Fruit fly (Drosophila melanogaster) whole organism, embryonic: ENCODE results near the gene clumsy.

Experiments used
- Bgb ChIP-seq: fragments of 200-800 bp; sonication (Bioruptor generic); IDR thresholded peaks from 2 replicates; pipeline ENCODE4 v1.3.6; 2022; ENCODE audit warnings: missing biosample characterization, missing genetic modification characterization; ENCODE audit not compliant: partially characterized antibody
- CG1024 ChIP-seq: fragments of 200-800 bp; sonication (Bioruptor generic); IDR thresholded peaks from 2 replicates; pipeline ENCODE4 v1.3.6; 2022; ENCODE audit warnings: missing biosample characterization, missing genetic modification characterization
- CG11723 ChIP-seq: fragments of 200-800 bp; sonication (Bioruptor generic); optimal IDR thresholded peaks from 2 replicates; lab custom pipeline; 2017; ENCODE audit warnings: missing biosample characterization, mild to moderate bottlenecking, missing genetic modification characterization
- CG12104 ChIP-seq: fragments of 200-800 bp; sonication (Bioruptor generic); optimal IDR thresholded peaks from 3 replicates; lab custom pipeline; 2016; ENCODE audit warnings: missing biosample characterization, missing genetic modification characterization
- CG12391 ChIP-seq: fragments of 200-800 bp; sonication (Bioruptor generic); optimal IDR thresholded peaks from 3 replicates; lab custom pipeline; 2018; ENCODE audit warnings: missing biosample characterization, mild to moderate bottlenecking, missing genetic modification characterization, moderate library complexity
- CG1602 ChIP-seq: fragments of 200-800 bp; sonication (Bioruptor generic); optimal IDR thresholded peaks from 3 replicates; lab custom pipeline; 2016; ENCODE audit warnings: missing biosample characterization, missing genetic modification characterization
- CG17186 ChIP-seq: fragments of 200-800 bp; sonication (Bioruptor generic); optimal IDR thresholded peaks from 3 replicates; lab custom pipeline; 2017; ENCODE audit warnings: missing biosample characterization, missing genetic modification reagents, missing genetic modification characterization
- CG17568 ChIP-seq: fragments of 200-800 bp; sonication (Bioruptor generic); optimal IDR thresholded peaks from 2 replicates; lab custom pipeline; 2018; ENCODE audit warnings: missing biosample characterization, mild to moderate bottlenecking, missing genetic modification characterization, moderate library complexity
- CG18619 ChIP-seq: fragments of 200-800 bp; sonication (Bioruptor generic); optimal IDR thresholded peaks from 3 replicates; lab custom pipeline; 2017; ENCODE audit warnings: missing biosample characterization, mild to moderate bottlenecking, missing genetic modification characterization
- CG2199 ChIP-seq: fragments of 200-800 bp; sonication (Bioruptor generic); IDR thresholded peaks from 3 replicates; pipeline ENCODE4 v1.3.6; 2022; ENCODE audit warnings: missing biosample characterization, missing genetic modification characterization
- CG33213 ChIP-seq: fragments of 200-800 bp; sonication (Bioruptor generic); optimal IDR thresholded peaks from 3 replicates; lab custom pipeline; 2016; ENCODE audit warnings: missing biosample characterization, missing genetic modification characterization
- CG3838 ChIP-seq: fragments of 200-800 bp; sonication (Bioruptor generic); optimal IDR thresholded peaks from 3 replicates; lab custom pipeline; 2016; ENCODE audit warnings: missing biosample characterization, missing genetic modification characterization
- CG43689 ChIP-seq: fragments of 200-800 bp; sonication (Bioruptor generic); IDR thresholded peaks from 2 replicates; pipeline ENCODE4 v1.3.6; 2022; ENCODE audit warnings: missing biosample characterization, missing genetic modification characterization
- CG4854 ChIP-seq: fragments of 200-800 bp; sonication (Bioruptor generic); optimal IDR thresholded peaks from 2 replicates; lab custom pipeline; 2016; ENCODE audit warnings: missing biosample characterization, missing genetic modification characterization, inconsistent platforms
- CG5953 ChIP-seq: fragments of 200-800 bp; sonication (Bioruptor generic); IDR thresholded peaks from 2 replicates; pipeline ENCODE4 v1.3.6; 2022; ENCODE audit warnings: missing biosample characterization, missing genetic modification characterization
- CG6813 ChIP-seq: fragments of 200-800 bp; sonication (Bioruptor generic); optimal IDR thresholded peaks from 2 replicates; lab custom pipeline; 2017; ENCODE audit warnings: missing biosample characterization, missing genetic modification characterization, mild to moderate bottlenecking, moderate library complexity, missing genetic modification reagents
- CG8944 ChIP-seq: fragments of 200-800 bp; sonication (Bioruptor generic); optimal IDR thresholded peaks from 3 replicates; lab custom pipeline; 2016; ENCODE audit warnings: missing biosample characterization, missing genetic modification characterization
- CG9609 ChIP-seq: fragments of 200-800 bp; sonication (Bioruptor generic); optimal IDR thresholded peaks from 3 replicates; lab custom pipeline; 2016; ENCODE audit warnings: missing biosample characterization, missing genetic modification characterization
- CG9817 ChIP-seq: fragments of 200-800 bp; sonication (Bioruptor generic); optimal IDR thresholded peaks from 2 replicates; lab custom pipeline; 2018; ENCODE audit warnings: missing biosample characterization, mild to moderate bottlenecking, missing genetic modification characterization, moderate library complexity
- D ChIP-seq, 2 experiments: fragments of 200-800 bp in 1 of 2; fragments of >200 bp in 1 of 2; sonication (Bioruptor generic) in 1 of 2; optimal IDR thresholded peaks; 2 replicates in 1 of 2; 3 replicates in 1 of 2; lab custom pipeline; 2017; ENCODE audit warnings: mild to moderate bottlenecking in 1 of 2, missing biosample characterization in 1 of 2, missing genetic modification characterization in 1 of 2, missing genetic modification reagents in 1 of 2
- Dad ChIP-seq: fragments of 200-800 bp; sonication (Bioruptor generic); optimal IDR thresholded peaks from 3 replicates; lab custom pipeline; 2016; ENCODE audit warnings: missing biosample characterization, missing genetic modification characterization
- Dip3 ChIP-seq: fragments of 200-800 bp; sonication (Bioruptor generic); optimal IDR thresholded peaks from 3 replicates; lab custom pipeline; 2016; ENCODE audit warnings: missing biosample characterization, missing genetic modification characterization
- Doc2 ChIP-seq: fragments of 200-800 bp; sonication (Bioruptor generic); IDR thresholded peaks from 2 replicates; pipeline ENCODE4 v1.3.6; 2022; ENCODE audit warnings: missing biosample characterization, missing genetic modification characterization
- Doc3 ChIP-seq: fragments of 200-800 bp; sonication (Bioruptor generic); IDR thresholded peaks from 3 replicates; pipeline ENCODE4 v1.3.6; 2022; ENCODE audit warnings: missing biosample characterization, missing genetic modification characterization; ENCODE audit not compliant: partially characterized antibody
- Drgx ChIP-seq: fragments of 200-800 bp; sonication (Bioruptor generic); IDR thresholded peaks from 2 replicates; pipeline ENCODE4 v1.3.6; 2022; ENCODE audit warnings: missing biosample characterization, missing genetic modification characterization
- Gug ChIP-seq: fragments of 200-800 bp; sonication (Bioruptor generic); IDR thresholded peaks from 4 replicates; pipeline ENCODE4 v1.3.6; 2022; ENCODE audit warnings: missing biosample characterization, missing genetic modification characterization
- Hand ChIP-seq: fragments of 200-800 bp; sonication (Bioruptor generic); optimal IDR thresholded peaks from 2 replicates; lab custom pipeline; 2017; ENCODE audit warnings: mild to moderate bottlenecking, missing biosample characterization, missing genetic modification reagents, missing genetic modification characterization
- Lim3 ChIP-seq: fragments of 200-800 bp; sonication (Bioruptor generic); IDR thresholded peaks from 2 replicates; pipeline ENCODE4 v1.3.6; 2022; ENCODE audit warnings: missing biosample characterization, missing genetic modification characterization
- Max ChIP-seq: fragments of 200-800 bp; sonication (Bioruptor generic); optimal IDR thresholded peaks from 2 replicates; lab custom pipeline; 2016; ENCODE audit warnings: missing biosample characterization, mild to moderate bottlenecking, missing genetic modification characterization
- Myb ChIP-seq: fragments of 200-800 bp; sonication (Bioruptor generic); optimal IDR thresholded peaks from 2 replicates; lab custom pipeline; 2016; ENCODE audit warnings: missing biosample characterization, missing genetic modification characterization
- Poxn ChIP-seq: fragments of 200-800 bp; sonication (Bioruptor generic); IDR thresholded peaks from 2 replicates; pipeline ENCODE4 v1.3.6; 2022; ENCODE audit warnings: missing biosample characterization, missing genetic modification characterization
- cato ChIP-seq: fragments of 200-800 bp; sonication (Bioruptor generic); optimal IDR thresholded peaks from 2 replicates; lab custom pipeline; 2016; ENCODE audit warnings: missing biosample characterization, missing genetic modification characterization, borderline replicate concordance
- cg ChIP-seq: fragments of 200-800 bp; sonication (Bioruptor generic); optimal IDR thresholded peaks from 3 replicates; lab custom pipeline; 2019; ENCODE audit warnings: missing biosample characterization, mild to moderate bottlenecking, missing genetic modification characterization, moderate library complexity
- da ChIP-seq: fragments of 200-800 bp; sonication (Bioruptor generic); optimal IDR thresholded peaks from 2 replicates; lab custom pipeline; 2016; ENCODE audit warnings: missing biosample characterization, missing genetic modification characterization
- esg ChIP-seq: fragments of 200-800 bp; sonication (Bioruptor generic); conservative IDR thresholded peaks from 2 replicates; pipeline ENCODE4 v1.3.6; 2022; ENCODE audit warnings: missing biosample characterization, missing genetic modification characterization
- fd3F ChIP-seq: fragments of 200-800 bp; sonication (Bioruptor generic); optimal IDR thresholded peaks from 2 replicates; lab custom pipeline; 2018; ENCODE audit warnings: missing biosample characterization, mild to moderate bottlenecking, missing genetic modification characterization, moderate library complexity
- ham ChIP-seq: fragments of 200-800 bp; sonication (Bioruptor generic); IDR thresholded peaks from 2 replicates; pipeline ENCODE4 v1.3.6; 2022; ENCODE audit warnings: missing biosample characterization, missing genetic modification characterization
- hth ChIP-seq: fragments of >200 bp; optimal IDR thresholded peaks from 2 replicates; lab custom pipeline; 2017; ENCODE audit warnings: inconsistent platforms
- kah ChIP-seq: fragments of 200-800 bp; sonication (Bioruptor generic); optimal IDR thresholded peaks from 2 replicates; lab custom pipeline; 2018; ENCODE audit warnings: missing biosample characterization, mild to moderate bottlenecking, missing genetic modification characterization
- ken ChIP-seq: fragments of 200-800 bp; sonication (Bioruptor generic); IDR thresholded peaks from 3 replicates; pipeline ENCODE4 v1.3.6; 2022; ENCODE audit warnings: missing biosample characterization, missing genetic modification characterization
- mirr ChIP-seq: fragments of 200-800 bp; sonication (Bioruptor generic); optimal IDR thresholded peaks from 3 replicates; lab custom pipeline; 2018; ENCODE audit warnings: missing biosample characterization, mild to moderate bottlenecking, missing genetic modification characterization
- org-1 ChIP-seq: fragments of 200-800 bp; sonication (Bioruptor generic); optimal IDR thresholded peaks from 2 replicates; lab custom pipeline; 2017; ENCODE audit warnings: missing biosample characterization, missing genetic modification characterization
- otp ChIP-seq: fragments of 200-800 bp; sonication (Bioruptor generic); IDR thresholded peaks from 3 replicates; pipeline ENCODE4, ENCODE4 v1.3.6; 2022; ENCODE audit warnings: missing biosample characterization, missing genetic modification characterization
- pb ChIP-seq: fragments of 200-800 bp; sonication (Bioruptor generic); optimal IDR thresholded peaks from 3 replicates; lab custom pipeline; 2016; ENCODE audit warnings: missing biosample characterization, missing genetic modification characterization
- seq ChIP-seq: fragments of 200-800 bp; sonication (Bioruptor generic); IDR thresholded peaks from 2 replicates; pipeline ENCODE4 v1.3.6; 2022; ENCODE audit warnings: missing biosample characterization, missing genetic modification characterization
- slou ChIP-seq: fragments of 200-800 bp; sonication (Bioruptor generic); optimal IDR thresholded peaks from 3 replicates; lab custom pipeline; 2016; ENCODE audit warnings: missing biosample characterization, missing genetic modification characterization
- sna ChIP-seq: fragments of 200-800 bp; sonication (Bioruptor generic); IDR thresholded peaks from 2 replicates; pipeline ENCODE4 v1.3.6; 2022; ENCODE audit warnings: missing biosample characterization, missing genetic modification characterization; ENCODE audit not compliant: partially characterized antibody
- tap ChIP-seq: fragments of 200-800 bp; optimal IDR thresholded peaks from 3 replicates; lab custom pipeline; 2019; ENCODE audit warnings: missing biosample characterization, mild to moderate bottlenecking, missing genetic modification characterization, moderate library complexity
- toy ChIP-seq: fragments of 200-800 bp; sonication (Bioruptor generic); IDR thresholded peaks from 2 replicates; pipeline ENCODE4 v1.3.6; 2022; ENCODE audit warnings: missing biosample characterization, missing genetic modification characterization

The clumsy gene

dm6 chr2L:21168295-21169159 is 37.8 kb upstream of the clumsy start, which contains the start of the genes mAcon1, CG43345 and CG43346 (continued):
- TF ChIP-seq CG17568 (GFP tag; lab: Kevin White, UChicago) (no peak), Doc3 (GFP tag; lab: Robert Waterston, UW) (no peak), CG12391 (tag; lab: Kevin White, UChicago) (peak; percentile 82), cg (GFP tag; lab: Kevin White, UChicago) (no peak), CG12104 (peak; percentile 64), CG2199 (GFP tag; lab: Robert Waterston, UW) (no peak), fd3F (peak; percentile 67), Max (GFP tag; lab: Kevin White, UChicago) (peak; percentile 82), CG1602 (GFP tag; lab: Kevin White, UChicago) (peak; percentile 67), CG18619 (GFP tag; lab: Kevin White, UChicago) (peak; percentile 78), pb (peak; percentile 83), CG4854 (GFP tag; lab: Kevin White, UChicago) (peak; percentile 69), Lim3 (GFP tag; lab: Robert Waterston, UW) (no peak), otp (GFP tag; lab: Robert Waterston, UW) (no peak), seq (GFP tag; lab: Robert Waterston, UW) (peak; percentile 57; the same call in 1 of the 2 replicates), Myb (GFP tag; lab: Kevin White, UChicago) (peak; percentile 87), CG9817 (peak; percentile 79), Dad (GFP tag; lab: Kevin White, UChicago) (peak; percentile 89), org-1 (peak; percentile 62), D (optimal IDR thresholded peaks at IDR 0.05; lab: Kevin White, UChicago) (no peak), D (GFP tag; optimal IDR thresholded peaks at IDR 0.05; lab: Kevin White, UChicago) (peak; percentile 53), mirr (GFP tag; lab: Kevin White, UChicago) (peak; percentile 46), tap (tag; lab: Kevin White, UChicago) (no peak), Dip3 (GFP tag; lab: Kevin White, UChicago) (peak; percentile 93), sna (GFP tag; lab: Robert Waterston, UW) (no peak), cato (GFP tag; lab: Kevin White, UChicago) (peak; percentile 70), Doc2 (GFP tag; lab: Robert Waterston, UW) (no peak), CG33213 (GFP tag; lab: Kevin White, UChicago) (peak; percentile 53), CG43689 (no peak), esg (GFP tag; lab: Robert Waterston, UW) (peak; percentile 30), CG17186 (GFP tag; lab: Kevin White, UChicago) (peak; percentile 93), CG9609 (GFP tag; lab: Kevin White, UChicago) (peak; percentile 87), toy (GFP tag; lab: Robert Waterston, UW) (0 out of 2 replicates have a peak, but pooled peaks have one; percentile 30), Hand (no peak), Drgx (GFP tag; lab: Robert Waterston, UW) (peak; percentile 47; the same call in 1 of the 2 replicates), kah (GFP tag; lab: Kevin White, UChicago) (no peak), CG8944 (peak; percentile 88), CG5953 (GFP tag; lab: Robert Waterston, UW) (no peak; the same call in 1 of the 2 replicates), slou (peak; percentile 70), Gug (GFP tag; lab: Robert Waterston, UW) (peak; percentile 52; the same call in 3 of the 4 replicates), da (GFP tag; lab: Kevin White, UChicago) (peak; percentile 37), ken (GFP tag; lab: Robert Waterston, UW) (peak; percentile 23; the same call in 1 of the 3 replicates), Bgb (0 out of 2 replicates have a peak, but pooled peaks have one; percentile 10), Poxn (no peak), CG3838 (GFP tag; lab: Kevin White, UChicago) (peak; percentile 45), ham (GFP tag; lab: Robert Waterston, UW) (no peak), CG1024 (no peak), CG11723 (GFP tag; lab: Kevin White, UChicago) (peak; percentile 72), CG6813 (GFP tag; lab: Kevin White, UChicago) (no peak), hth (no peak)
